Worm (Caenorhabditis elegans): ENCODE data around the gene ilkp-1.

The ilkp-1 gene

ce11 chrII:11097154-11097887 lies 47.3 kb downstream of the ilkp-1 start, which contains the start of the genes rpl-36.A and nuo-1 (continued):
- TF ChIP-seq lin-13 (GFP tag; optimal IDR thresholded peaks at IDR 0.05) = peak; percentile 83
- no peak for TF ChIP-seq ztf-11 (tag; optimal IDR thresholded peaks at IDR 0.05)
- peak; percentile 97 for TF ChIP-seq unc-55 (GFP tag; optimal IDR thresholded peaks at IDR 0.05)
- TF ChIP-seq F13H6.1 (tag; optimal IDR thresholded peaks at IDR 0.05) = peak; percentile 64
- TF ChIP-seq nhr-237 (tag; optimal IDR thresholded peaks at IDR 0.05) = no peak
- TF ChIP-seq mab-5 (tag; optimal IDR thresholded peaks at IDR 0.05) = peak; percentile 30
- TF ChIP-seq skn-1 (tag; optimal IDR thresholded peaks at IDR 0.05) = no peak

ce11 chrII:11099841-11100240 lies 49.8 kb downstream of the ilkp-1 start, which contains the start of gene C09H10.4:
Gene C09H10.4 (plus strand): TSS chrII:11100141.
- no peak for TF ChIP-seq blmp-1 (tag; optimal IDR thresholded peaks at IDR 0.05; ENCODE audit: insufficient read depth)

DNA sequence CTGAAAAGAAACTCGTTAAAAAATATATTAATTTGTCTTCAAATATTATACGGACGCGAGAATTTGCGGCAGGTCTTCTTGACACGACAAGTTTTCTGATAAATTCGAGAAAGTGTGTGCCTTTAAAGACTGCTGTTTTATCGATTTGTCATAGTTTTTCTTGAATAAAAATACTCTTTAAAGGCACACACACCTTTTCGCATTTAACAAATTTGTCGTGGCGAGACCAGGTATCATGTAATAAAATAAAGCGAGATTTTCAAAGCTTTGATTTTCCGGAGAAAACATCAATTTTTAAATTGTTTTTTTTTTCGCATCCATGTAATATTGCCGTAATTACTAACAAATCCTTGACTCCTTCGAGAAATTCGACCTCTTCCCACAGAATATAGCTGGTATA lies 51.1 kb downstream of the ilkp-1 start:
- TF ChIP-seq ZK546.5 (tag; optimal IDR thresholded peaks at IDR 0.05) (no peak), blmp-1 (tag; optimal IDR thresholded peaks at IDR 0.05; ENCODE audit: insufficient read depth) (no peak), Y55F3AM.14 (GFP tag; optimal IDR thresholded peaks at IDR 0.05) (no peak)

ce11 chrII:11103052-11103451 lies 53.0 kb downstream of the ilkp-1 start:
- TF ChIP-seq snpc-4 (tag; optimal IDR thresholded peaks at IDR 0.05) (peak; percentile 8), ztf-11 (tag; optimal IDR thresholded peaks at IDR 0.05) (no peak), mab-5 (tag; optimal IDR thresholded peaks at IDR 0.05) (no peak), zag-1 (tag; optimal IDR thresholded peaks at IDR 0.05) (no peak), ceh-82 (tag; optimal IDR thresholded peaks at IDR 0.05) (no peak), lin-13 (GFP tag; optimal IDR thresholded peaks at IDR 0.05) (peak; percentile 51), unc-39 (tag; optimal IDR thresholded peaks at IDR 0.05) (no peak), nhr-237 (tag; optimal IDR thresholded peaks at IDR 0.05) (no peak), R02D3.7 (tag; optimal IDR thresholded peaks at IDR 0.05) (no peak), ceh-16 (tag; optimal IDR thresholded peaks at IDR 0.05) (no peak), fos-1 (tag; optimal IDR thresholded peaks at IDR 0.05) (peak; percentile 37), gmeb-1 (tag; optimal IDR thresholded peaks at IDR 0.05) (peak; percentile 59), lin-11 (tag; optimal IDR thresholded peaks at IDR 0.05) (peak; percentile 68), peb-1 (tag; optimal IDR thresholded peaks at IDR 0.05) (no peak), F13H6.1 (tag; optimal IDR thresholded peaks at IDR 0.05) (peak; percentile 45), nhr-129 (tag; optimal IDR thresholded peaks at IDR 0.05) (peak; percentile 89), unc-55 (GFP tag; optimal IDR thresholded peaks at IDR 0.05) (peak; percentile 80), sma-3 (GFP tag; optimal IDR thresholded peaks at IDR 0.05) (peak; percentile 29), nhr-11 (tag; optimal IDR thresholded peaks at IDR 0.05) (no peak), sem-4 (tag; optimal IDR thresholded peaks at IDR 0.05) (no peak), C34F6.9 (tag; optimal IDR thresholded peaks at IDR 0.05) (peak; percentile 91), mdl-1 (tag; optimal IDR thresholded peaks at IDR 0.05) (peak in 1 of 2 experiments; percentile 4), crh-2 (tag; optimal IDR thresholded peaks at IDR 0.05) (peak; percentile 75), skn-1 (tag; optimal IDR thresholded peaks at IDR 0.05) (no peak), mbf-1 (tag; optimal IDR thresholded peaks at IDR 0.05) (no peak), nhr-25 (tag; optimal IDR thresholded peaks at IDR 0.05) (peak; percentile 20), lsy-2 (tag; optimal IDR thresholded peaks at IDR 0.05) (peak; percentile 52 to 82), sma-9 (GFP tag; optimal IDR thresholded peaks at IDR 0.05) (peak; percentile 50), sma-9 (tag; optimal IDR thresholded peaks at IDR 0.05) (no peak)

DNA sequence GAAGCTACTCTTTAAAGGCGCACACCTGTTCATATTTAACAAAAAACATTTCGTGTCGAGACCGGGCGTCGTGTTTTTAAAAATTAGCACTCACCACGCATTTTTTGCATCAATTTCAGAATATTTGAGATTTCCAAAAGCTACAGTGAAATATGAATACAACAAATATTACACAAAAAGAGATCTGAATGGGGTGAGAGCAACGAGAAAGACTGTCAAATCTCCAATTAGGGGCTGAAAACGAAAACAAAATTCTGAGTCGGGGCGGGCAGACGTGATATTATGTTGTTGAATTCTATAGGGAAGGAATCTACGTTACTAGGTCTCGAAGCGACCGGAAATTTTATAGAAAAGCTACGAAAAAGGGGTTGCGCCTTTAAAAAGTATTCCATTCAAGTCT lies 53.6 kb downstream of the ilkp-1 start, which contains the start of gene C09H10.5:
TSS of gene C09H10.5 (minus strand) at position 101 of the 400 bp plus-strand sequence.
- no peak for TF ChIP-seq elt-1 (tag; optimal IDR thresholded peaks at IDR 0.05)

DNA sequence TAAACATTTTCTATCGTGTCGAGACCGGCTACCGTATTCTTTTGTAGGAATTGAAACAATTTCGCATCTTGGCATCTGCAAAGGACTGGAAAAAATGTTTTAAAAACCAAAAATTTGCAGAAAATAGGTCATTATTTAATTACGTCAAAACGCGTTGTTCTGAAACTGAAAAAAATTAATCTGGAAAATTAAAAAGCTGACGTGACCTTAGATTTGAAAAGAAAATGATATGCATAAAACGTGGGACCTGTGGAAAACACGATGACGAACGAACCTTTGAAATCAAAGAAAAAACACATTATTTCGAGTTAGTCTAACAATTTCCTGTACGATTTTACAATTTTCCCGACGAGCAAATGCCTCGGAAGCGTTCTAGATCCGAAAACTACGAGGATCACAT lies 54.1 kb downstream of the ilkp-1 start, which contains the start of gene C09H10.9:
TSS of gene C09H10.9 (plus strand) at position 301 of the 400 bp plus-strand sequence.
- TF ChIP-seq nhr-129 (tag; optimal IDR thresholded peaks at IDR 0.05) = no peak
- no peak for TF ChIP-seq egl-27 (tag; optimal IDR thresholded peaks at IDR 0.05)
- no peak for TF ChIP-seq mbf-1 (tag; optimal IDR thresholded peaks at IDR 0.05)
- no peak for TF ChIP-seq zag-1 (tag; optimal IDR thresholded peaks at IDR 0.05)
- TF ChIP-seq ztf-4 (tag; optimal IDR thresholded peaks at IDR 0.05) = no peak
- TF ChIP-seq Y55F3AM.14 (GFP tag; optimal IDR thresholded peaks at IDR 0.05) = no peak
- TF ChIP-seq lsy-2 (tag; optimal IDR thresholded peaks at IDR 0.05) = no peak
- TF ChIP-seq unc-55 (GFP tag; optimal IDR thresholded peaks at IDR 0.05) = no peak
- no peak for TF ChIP-seq aly-2 (tag; optimal IDR thresholded peaks at IDR 0.05)
- TF ChIP-seq ceh-16 (tag; optimal IDR thresholded peaks at IDR 0.05) = no peak
- TF ChIP-seq blmp-1 (tag; optimal IDR thresholded peaks at IDR 0.05; ENCODE audit: insufficient read depth) = no peak
- TF ChIP-seq sma-9 (GFP tag; optimal IDR thresholded peaks at IDR 0.05) = no peak
- TF ChIP-seq sma-9 (tag; optimal IDR thresholded peaks at IDR 0.05) = no peak
- no peak for TF ChIP-seq snpc-4 (tag; optimal IDR thresholded peaks at IDR 0.05)
- TF ChIP-seq sma-3 (GFP tag; optimal IDR thresholded peaks at IDR 0.05) = no peak
